Fruit fly (Drosophila melanogaster) whole organism, embryonic: ENCODE results near the gene Lnk.

ENCODE experiments used
- CG10431 ChIP-seq: fragments of 200-800 bp; sonication (Bioruptor generic); optimal IDR thresholded peaks from 3 replicates; lab custom pipeline; 2018; ENCODE audit warnings: missing biosample characterization, mild to moderate bottlenecking, missing genetic modification characterization
- CG10565 ChIP-seq: fragments of 200-800 bp; sonication (Bioruptor generic); optimal IDR thresholded peaks from 3 replicates; lab custom pipeline; 2016; ENCODE audit warnings: missing biosample characterization, mild to moderate bottlenecking, missing genetic modification characterization
- CG11085 ChIP-seq: fragments of 200-800 bp; sonication (Bioruptor generic); IDR thresholded peaks from 2 replicates; pipeline ENCODE4 v1.3.6; 2022; ENCODE audit warnings: missing biosample characterization, missing genetic modification characterization
- CG12219 ChIP-seq: fragments of 200-800 bp; sonication (Bioruptor generic); optimal IDR thresholded peaks from 3 replicates; lab custom pipeline; 2018; ENCODE audit warnings: missing biosample characterization, mild to moderate bottlenecking, missing genetic modification characterization
- CG14710 ChIP-seq: fragments of 200-800 bp; sonication (Bioruptor generic); optimal IDR thresholded peaks from 3 replicates; lab custom pipeline; 2019; ENCODE audit warnings: missing biosample characterization, mild to moderate bottlenecking, missing genetic modification characterization, moderate library complexity
- CG16813 ChIP-seq: fragments of 200-800 bp; sonication (Bioruptor generic); IDR thresholded peaks from 3 replicates; pipeline ENCODE4 v1.3.6; 2022; ENCODE audit warnings: missing biosample characterization, missing genetic modification characterization; ENCODE audit not compliant: partially characterized antibody
- CG2116 ChIP-seq: fragments of 200-800 bp; sonication (Bioruptor generic); optimal IDR thresholded peaks from 3 replicates; lab custom pipeline; 2018; ENCODE audit warnings: missing biosample characterization, mild to moderate bottlenecking, missing genetic modification characterization
- CG2202 ChIP-seq: fragments of 200-800 bp; sonication (Bioruptor generic); optimal IDR thresholded peaks from 2 replicates; lab custom pipeline; 2018; ENCODE audit warnings: missing biosample characterization, mild to moderate bottlenecking, missing genetic modification characterization
- CG2875 ChIP-seq: fragments of 200-800 bp; sonication (Bioruptor generic); optimal IDR thresholded peaks from 2 replicates; lab custom pipeline; 2017; ENCODE audit warnings: missing biosample characterization, mild to moderate bottlenecking, missing genetic modification characterization, missing genetic modification reagents
- CG34376 ChIP-seq: fragments of 200-800 bp; sonication (Bioruptor generic); optimal IDR thresholded peaks from 2 replicates; lab custom pipeline; 2018; ENCODE audit warnings: missing biosample characterization, mild to moderate bottlenecking, missing genetic modification characterization
- CG34422 ChIP-seq: fragments of 200-800 bp; sonication (Bioruptor generic); IDR thresholded peaks from 3 replicates; pipeline ENCODE4 v1.3.6; 2022; ENCODE audit warnings: missing biosample characterization, missing genetic modification characterization
- CG3995 ChIP-seq: fragments of 200-800 bp; sonication (Bioruptor generic); optimal IDR thresholded peaks from 3 replicates; lab custom pipeline; 2016; ENCODE audit warnings: missing biosample characterization, missing genetic modification characterization
- CG4707 ChIP-seq: fragments of 200-800 bp; sonication (Bioruptor generic); optimal IDR thresholded peaks from 2 replicates; lab custom pipeline; 2018; ENCODE audit warnings: missing biosample characterization, mild to moderate bottlenecking, missing genetic modification characterization, moderate library complexity
- CG4820 ChIP-seq: fragments of 200-800 bp; sonication (Bioruptor generic); optimal IDR thresholded peaks from 3 replicates; lab custom pipeline; 2016; ENCODE audit warnings: missing biosample characterization, missing genetic modification characterization
- CG7987 ChIP-seq: fragments of 200-800 bp; sonication (Bioruptor generic); optimal IDR thresholded peaks from 2 replicates; lab custom pipeline; 2018; ENCODE audit warnings: missing biosample characterization, mild to moderate bottlenecking, missing genetic modification characterization, moderate library complexity
- CG8765 ChIP-seq: fragments of 200-800 bp; sonication (Bioruptor generic); IDR thresholded peaks from 2 replicates; pipeline ENCODE4 v1.3.6; 2022; ENCODE audit warnings: missing biosample characterization, missing genetic modification characterization
- CG9437 ChIP-seq: fragments of 200-800 bp; sonication (Bioruptor generic); optimal IDR thresholded peaks from 2 replicates; lab custom pipeline; 2018; ENCODE audit warnings: missing biosample characterization, mild to moderate bottlenecking, missing genetic modification characterization
- Dad ChIP-seq: fragments of 200-800 bp; sonication (Bioruptor generic); optimal IDR thresholded peaks from 3 replicates; lab custom pipeline; 2016; ENCODE audit warnings: missing biosample characterization, missing genetic modification characterization
- Dref ChIP-seq: fragments of 200-800 bp; sonication (Bioruptor generic); IDR thresholded peaks from 2 replicates; pipeline ENCODE4 v1.3.6; 2022; ENCODE audit warnings: missing biosample characterization, missing genetic modification characterization
- E2f2 ChIP-seq: fragments of 200-800 bp; sonication (Bioruptor generic); IDR thresholded peaks from 2 replicates; pipeline ENCODE4 v1.3.6; 2022; ENCODE audit warnings: missing biosample characterization, missing genetic modification characterization
- GATAe ChIP-seq: fragments of 200-800 bp; sonication (Bioruptor generic); conservative IDR thresholded peaks from 2 replicates; pipeline ENCODE4 v1.3.6; 2022; ENCODE audit warnings: missing biosample characterization, missing genetic modification characterization
- HmgD ChIP-seq: fragments of 200-800 bp; sonication (Bioruptor generic); optimal IDR thresholded peaks from 3 replicates; lab custom pipeline; 2016; ENCODE audit warnings: missing biosample characterization, missing genetic modification characterization
- HmgZ ChIP-seq: fragments of 200-800 bp; sonication (Bioruptor generic); optimal IDR thresholded peaks from 2 replicates; lab custom pipeline; 2018; ENCODE audit warnings: missing biosample characterization, mild to moderate bottlenecking, missing genetic modification characterization
- Jarid2 ChIP-seq: fragments of 200-800 bp; sonication (Bioruptor generic); optimal IDR thresholded peaks from 3 replicates; lab custom pipeline; 2017; ENCODE audit warnings: mild to moderate bottlenecking, missing biosample characterization, missing genetic modification reagents, missing genetic modification characterization
- Lim3 ChIP-seq: fragments of 200-800 bp; sonication (Bioruptor generic); IDR thresholded peaks from 2 replicates; pipeline ENCODE4 v1.3.6; 2022; ENCODE audit warnings: missing biosample characterization, missing genetic modification characterization
- MESR4 ChIP-seq: fragments of 200-800 bp; sonication (Bioruptor generic); optimal IDR thresholded peaks from 2 replicates; lab custom pipeline; 2018; ENCODE audit warnings: missing biosample characterization, mild to moderate bottlenecking, missing genetic modification characterization, moderate library complexity
- Myb ChIP-seq: fragments of 200-800 bp; sonication (Bioruptor generic); optimal IDR thresholded peaks from 2 replicates; lab custom pipeline; 2016; ENCODE audit warnings: missing biosample characterization, missing genetic modification characterization
- Opbp ChIP-seq: fragments of 200-800 bp; sonication (Bioruptor generic); IDR thresholded peaks from 3 replicates; pipeline ENCODE4 v1.3.6; 2022; ENCODE audit warnings: missing biosample characterization, missing genetic modification characterization; ENCODE audit not compliant: partially characterized antibody
- Scr ChIP-seq: fragments of 200-800 bp; sonication (Bioruptor generic); IDR thresholded peaks from 2 replicates; pipeline ENCODE4 v1.3.6; 2022; ENCODE audit warnings: missing biosample characterization, missing genetic modification characterization; ENCODE audit not compliant: partially characterized antibody
- Stat92E ChIP-seq, 3 experiments: fragments of >200 bp in 2 of 3; fragments of 200-800 bp in 1 of 3; sonication (Bioruptor generic) in 1 of 3; optimal IDR thresholded peaks; 2 replicates each; lab custom pipeline; 2017 to 2019; ENCODE audit warnings: missing biosample characterization in 3 of 3, missing genetic modification characterization in 3 of 3, mild to moderate bottlenecking in 1 of 3, moderate library complexity in 1 of 3
- amos ChIP-seq: fragments of 200-800 bp; sonication (Bioruptor generic); IDR thresholded peaks from 2 replicates; pipeline ENCODE4 v1.3.6; 2022; ENCODE audit warnings: missing biosample characterization, missing genetic modification characterization; ENCODE audit not compliant: partially characterized antibody
- bbx ChIP-seq: fragments of 200-800 bp; sonication (Bioruptor generic); IDR thresholded peaks from 2 replicates; pipeline ENCODE4 v1.3.6; 2022; ENCODE audit warnings: missing biosample characterization, missing genetic modification characterization; ENCODE audit not compliant: partially characterized antibody
- cg ChIP-seq: fragments of 200-800 bp; sonication (Bioruptor generic); optimal IDR thresholded peaks from 3 replicates; lab custom pipeline; 2019; ENCODE audit warnings: missing biosample characterization, mild to moderate bottlenecking, missing genetic modification characterization, moderate library complexity
- chm ChIP-seq: fragments of 200-800 bp; sonication (Bioruptor generic); IDR thresholded peaks from 2 replicates; pipeline ENCODE4 v1.3.6; 2022; ENCODE audit warnings: missing biosample characterization, missing genetic modification characterization
- disco-r ChIP-seq: fragments of 200-800 bp; sonication (Bioruptor generic); optimal IDR thresholded peaks from 2 replicates; lab custom pipeline; 2016; ENCODE audit warnings: missing biosample characterization, missing genetic modification characterization
- emc ChIP-seq: fragments of 200-800 bp; sonication (Bioruptor generic); optimal IDR thresholded peaks from 2 replicates; lab custom pipeline; 2016; ENCODE audit warnings: missing biosample characterization, missing genetic modification characterization
- gcm ChIP-seq: fragments of 200-800 bp; sonication (Bioruptor generic); optimal IDR thresholded peaks from 2 replicates; lab custom pipeline; 2019; ENCODE audit warnings: missing biosample characterization, mild to moderate bottlenecking, missing genetic modification characterization, moderate library complexity
- gfzf ChIP-seq: fragments of 200-800 bp; sonication (Bioruptor generic); optimal IDR thresholded peaks from 2 replicates; lab custom pipeline; 2016; ENCODE audit warnings: missing biosample characterization, mild to moderate bottlenecking, missing genetic modification characterization, moderate library complexity
- grau ChIP-seq: fragments of 200-800 bp; optimal IDR thresholded peaks from 3 replicates; lab custom pipeline; 2019; ENCODE audit warnings: missing biosample characterization, mild to moderate bottlenecking, missing genetic modification characterization, moderate library complexity
- jumu ChIP-seq: fragments of 200-800 bp; sonication (Bioruptor generic); optimal IDR thresholded peaks from 3 replicates; lab custom pipeline; 2016; ENCODE audit warnings: missing biosample characterization, missing genetic modification characterization
- ken ChIP-seq: fragments of 200-800 bp; sonication (Bioruptor generic); IDR thresholded peaks from 3 replicates; pipeline ENCODE4 v1.3.6; 2022; ENCODE audit warnings: missing biosample characterization, missing genetic modification characterization
- kni ChIP-seq: fragments of 200-800 bp; sonication (Bioruptor generic); optimal IDR thresholded peaks from 3 replicates; lab custom pipeline; 2017; ENCODE audit warnings: mild to moderate bottlenecking, missing biosample characterization, missing genetic modification reagents, missing genetic modification characterization
- pzg ChIP-seq: fragments of 200-800 bp; sonication (Bioruptor generic); optimal IDR thresholded peaks from 3 replicates; lab custom pipeline; 2018; ENCODE audit warnings: missing biosample characterization, mild to moderate bottlenecking, missing genetic modification characterization, moderate library complexity
- ro ChIP-seq: fragments of 200-800 bp; sonication (Bioruptor generic); IDR thresholded peaks from 2 replicates; pipeline ENCODE4 v1.3.6; 2022; ENCODE audit warnings: missing biosample characterization, missing genetic modification characterization
- schlank ChIP-seq: fragments of 200-800 bp; sonication (Bioruptor generic); optimal IDR thresholded peaks from 2 replicates; lab custom pipeline; 2018; ENCODE audit warnings: missing biosample characterization, mild to moderate bottlenecking, missing genetic modification characterization
- sens ChIP-seq: fragments of 200-800 bp; sonication (Bioruptor generic); peaks from one replicate; lab custom pipeline; 2016; ENCODE audit warnings: missing biosample characterization, missing genetic modification characterization
- sim ChIP-seq: fragments of 200-800 bp; sonication (Bioruptor generic); IDR thresholded peaks from 2 replicates; pipeline ENCODE4 v1.3.6; 2022; ENCODE audit warnings: missing biosample characterization, missing genetic modification characterization
- so ChIP-seq: fragments of 200-800 bp; sonication (Bioruptor generic); IDR thresholded peaks from 3 replicates; pipeline ENCODE4 v1.3.6; 2022; ENCODE audit warnings: missing biosample characterization, missing genetic modification characterization
- tgo ChIP-seq: fragments of 200-800 bp; sonication (Bioruptor generic); IDR thresholded peaks from 3 replicates; pipeline ENCODE4 v1.3.6; 2022; ENCODE audit warnings: missing biosample characterization, missing genetic modification characterization
- zen2 ChIP-seq: fragments of 200-800 bp; sonication (Bioruptor generic); IDR thresholded peaks from 3 replicates; pipeline ENCODE4 v1.3.6; 2022; ENCODE audit warnings: missing biosample characterization, missing genetic modification characterization; ENCODE audit not compliant: partially characterized antibody

Gene Lnk

dm6 chr3R:25880971-25881809, 7.2 kb upstream of the Lnk start, which contains the start of gene Tsp96F (continued):
- TF ChIP-seq bbx (peak; percentile 69), CG4707 (GFP tag; lab: Kevin White, UChicago) (peak; percentile 33), CG2875 (no peak), emc (GFP tag; lab: Kevin White, UChicago) (no peak), so (peak; percentile 20; the same call in 1 of the 3 replicates), ro (GFP tag; lab: Robert Waterston, UW) (no peak), CG34376 (GFP tag; lab: Kevin White, UChicago) (peak; percentile 36), jumu (GFP tag; lab: Kevin White, UChicago) (no peak), HmgZ (tag; lab: Kevin White, UChicago) (peak; percentile 14), CG12219 (GFP tag; lab: Kevin White, UChicago) (peak; percentile 6), sens (GFP tag; lab: Kevin White, UChicago) (peak; percentile 51), Myb (GFP tag; lab: Kevin White, UChicago) (peak; percentile 79), CG16813 (GFP tag; lab: Robert Waterston, UW) (peak; percentile 59; the same call in 2 of the 3 replicates), E2f2 (GFP tag; lab: Robert Waterston, UW) (peak; percentile 41), zen2 (no peak), CG10565 (no peak), GATAe (GFP tag; lab: Robert Waterston, UW) (no peak), CG14710 (tag; lab: Kevin White, UChicago) (peak; percentile 53), sim (no peak), CG3995 (peak; percentile 39), Jarid2 (GFP tag; lab: Kevin White, UChicago) (peak; percentile 31), CG7987 (GFP tag; lab: Kevin White, UChicago) (peak; percentile 4), schlank (no peak), gfzf (GFP tag; lab: Kevin White, UChicago) (peak; percentile 95), amos (GFP tag; lab: Robert Waterston, UW) (peak; percentile 73), tgo (GFP tag; lab: Robert Waterston, UW) (no peak), Lim3 (GFP tag; lab: Robert Waterston, UW) (no peak), Scr (GFP tag; lab: Robert Waterston, UW) (peak; percentile 63), kni (GFP tag; lab: Kevin White, UChicago) (peak; percentile 57), CG2116 (GFP tag; lab: Kevin White, UChicago) (peak; percentile 32), HmgD (GFP tag; lab: Kevin White, UChicago) (peak; percentile 53), gcm (peak; percentile 6), Dad (GFP tag; lab: Kevin White, UChicago) (peak; percentile 24), chm (peak; percentile 51; the same call in 1 of the 2 replicates), CG34422 (no peak; the same call in 2 of the 3 replicates), CG4820 (GFP tag; lab: Kevin White, UChicago) (no peak), disco-r (GFP tag; lab: Kevin White, UChicago) (no peak), CG10431 (GFP tag; lab: Kevin White, UChicago) (peak; percentile 24)

- TF ChIP-seq grau (tag; lab: Kevin White, UChicago) (no peak), Dref (peak; percentile 23; the same call in 1 of the 2 replicates), CG11085 (GFP tag; lab: Robert Waterston, UW) (no peak), CG2116 (GFP tag; lab: Kevin White, UChicago) (no peak), Stat92E (GFP tag; optimal IDR thresholded peaks at IDR 0.05; lab: Kevin White, UChicago) (peak in 1 of 3 experiments; percentile 41), cg (GFP tag; lab: Kevin White, UChicago) (peak; percentile 41), Opbp (GFP tag; lab: Robert Waterston, UW) (peak; percentile 26; the same call in 1 of the 3 replicates), ken (GFP tag; lab: Robert Waterston, UW) (peak; percentile 17; the same call in 1 of the 3 replicates), MESR4 (peak; percentile 79), CG8765 (GFP tag; lab: Robert Waterston, UW) (no peak), pzg (GFP tag; lab: Kevin White, UChicago) (peak; percentile 35), CG9437 (GFP tag; lab: Kevin White, UChicago) (no peak), CG2202 (tag; lab: Kevin White, UChicago) (peak; percentile 11)
Measured at dm6 chr3R:25881915-25882314, 6.4 kb upstream of the Lnk start, which contains the start of gene SppL. Gene SppL, plus strand, starts transcription at chr3R:25881984.
